Worm (Caenorhabditis elegans): ENCODE data around the gene faah-4.
A peak's percentile ranks its signal among the peaks of the same experiment; 100 is the strongest.

- TF ChIP-seq akir-1 (GFP tag; optimal IDR thresholded peaks at IDR 0.05) (no peak), lin-35 (GFP tag; optimal IDR thresholded peaks at IDR 0.05) (peak in 1 of 3 experiments; percentile 26)
These were observed 8.6 kb upstream of the faah-4 start, which contains the start of gene znf-593 for ce11 chrIII:11918247-11918769.

Measured in whole organism, young adult.